Fruit fly (Drosophila melanogaster) whole organism, embryonic: Measurements from ENCODE around the gene CG4570.
A peak's percentile ranks its signal among the peaks of the same experiment; 100 is the strongest.

ENCODE experiments used
- ATbp ChIP-seq: fragments of 200-800 bp; sonication (Bioruptor generic); optimal IDR thresholded peaks from 2 replicates; lab custom pipeline; 2017; ENCODE audit warnings: missing biosample characterization, mild to moderate bottlenecking, missing genetic modification characterization, missing genetic modification reagents
- Atf3 ChIP-seq: fragments of 200-800 bp; sonication (Bioruptor generic); optimal IDR thresholded peaks from 3 replicates; lab custom pipeline; 2016; ENCODE audit warnings: missing biosample characterization, missing genetic modification characterization
- CG1024 ChIP-seq: fragments of 200-800 bp; sonication (Bioruptor generic); IDR thresholded peaks from 2 replicates; pipeline ENCODE4 v1.3.6; 2022; ENCODE audit warnings: missing biosample characterization, missing genetic modification characterization
- CG10366 ChIP-seq: fragments of 200-800 bp; sonication (Bioruptor generic); IDR thresholded peaks from 2 replicates; pipeline ENCODE4 v1.3.6; 2022; ENCODE audit warnings: missing biosample characterization, missing genetic modification characterization
- CG10654 ChIP-seq: fragments of 200-800 bp; sonication (Bioruptor generic); optimal IDR thresholded peaks from 2 replicates; lab custom pipeline; 2016; ENCODE audit warnings: missing biosample characterization, missing genetic modification characterization
- CG12391 ChIP-seq: fragments of 200-800 bp; sonication (Bioruptor generic); optimal IDR thresholded peaks from 3 replicates; lab custom pipeline; 2018; ENCODE audit warnings: missing biosample characterization, mild to moderate bottlenecking, missing genetic modification characterization, moderate library complexity
- CG17361 ChIP-seq: fragments of 200-800 bp; sonication (Bioruptor generic); IDR thresholded peaks from 3 replicates; pipeline ENCODE4 v1.3.6; 2022; ENCODE audit warnings: missing biosample characterization, missing genetic modification characterization
- CG2889 ChIP-seq: fragments of 200-800 bp; sonication (Bioruptor generic); IDR thresholded peaks from 3 replicates; pipeline ENCODE4 v1.3.6; 2022; ENCODE audit warnings: missing biosample characterization, missing genetic modification characterization
- CG4328 ChIP-seq: fragments of 200-800 bp; sonication (Bioruptor generic); optimal IDR thresholded peaks from 3 replicates; lab custom pipeline; 2017; ENCODE audit warnings: missing biosample characterization, missing genetic modification reagents, missing genetic modification characterization
- CG6654 ChIP-seq: fragments of 200-800 bp; sonication (Bioruptor generic); optimal IDR thresholded peaks from 2 replicates; lab custom pipeline; 2017; ENCODE audit warnings: missing biosample characterization, mild to moderate bottlenecking, missing genetic modification characterization
- CG8290 ChIP-seq, 3 experiments: fragments of 200-800 bp; sonication (Bioruptor generic); optimal IDR thresholded peaks; 2 replicates each; lab custom pipeline; 2016 to 2019; ENCODE audit warnings: missing biosample characterization in 3 of 3, missing genetic modification characterization in 3 of 3, mild to moderate bottlenecking in 2 of 3, moderate library complexity in 1 of 3
- CG8359 ChIP-seq: fragments of 200-800 bp; sonication (Bioruptor generic); optimal IDR thresholded peaks from 2 replicates; lab custom pipeline; 2017; ENCODE audit warnings: missing biosample characterization, mild to moderate bottlenecking, missing genetic modification characterization, borderline replicate concordance
- CG9727 ChIP-seq: fragments of 200-800 bp; sonication (Bioruptor generic); optimal IDR thresholded peaks from 3 replicates; lab custom pipeline; 2017; ENCODE audit warnings: missing biosample characterization, mild to moderate bottlenecking, missing genetic modification characterization
- CkIIα-i1 ChIP-seq: fragments of 200-800 bp; sonication (Bioruptor generic); IDR thresholded peaks from 2 replicates; pipeline ENCODE4 v1.3.6; 2022; ENCODE audit warnings: missing biosample characterization, missing genetic modification characterization
- Dll ChIP-seq: fragments of 200-800 bp; sonication (Bioruptor generic); IDR thresholded peaks from 4 replicates; pipeline ENCODE4 v1.3.6; 2022; ENCODE audit warnings: missing biosample characterization, missing genetic modification characterization; ENCODE audit not compliant: partially characterized antibody
- Eip74EF ChIP-seq, 2 experiments: fragments of 200-800 bp in 1 of 2; fragments of >200 bp in 1 of 2; sonication (Bioruptor generic) in 1 of 2; optimal IDR thresholded peaks; 2 replicates each; lab custom pipeline; 2017 to 2019; ENCODE audit warnings: missing biosample characterization in 2 of 2, missing genetic modification characterization in 2 of 2, mild to moderate bottlenecking in 1 of 2, moderate library complexity in 1 of 2
- HLH54F ChIP-seq: fragments of 200-800 bp; sonication (Bioruptor generic); optimal IDR thresholded peaks from 3 replicates; lab custom pipeline; 2016; ENCODE audit warnings: missing biosample characterization, missing genetic modification characterization
- HLHmδ ChIP-seq: fragments of 200-800 bp; sonication (Bioruptor generic); optimal IDR thresholded peaks from 2 replicates; lab custom pipeline; 2018; ENCODE audit warnings: missing biosample characterization, mild to moderate bottlenecking, missing genetic modification characterization, moderate library complexity
- MTF-1 ChIP-seq: fragments of 200-800 bp; sonication (Bioruptor generic); optimal IDR thresholded peaks from 2 replicates; lab custom pipeline; 2018; ENCODE audit warnings: missing biosample characterization, mild to moderate bottlenecking, missing genetic modification characterization, borderline replicate concordance
- Mes4 ChIP-seq: fragments of 200-800 bp; sonication (Bioruptor generic); optimal IDR thresholded peaks from 2 replicates; lab custom pipeline; 2016; ENCODE audit warnings: missing biosample characterization, missing genetic modification characterization
- NFAT ChIP-seq: fragments of 200-800 bp; sonication (Bioruptor generic); IDR thresholded peaks from 2 replicates; pipeline ENCODE4 v1.3.6; 2022; ENCODE audit warnings: missing biosample characterization, missing genetic modification characterization
- Side ChIP-seq: fragments of 200-800 bp; sonication (Bioruptor generic); optimal IDR thresholded peaks from 2 replicates; lab custom pipeline; 2016; ENCODE audit warnings: missing biosample characterization, missing genetic modification characterization
- Sox100B ChIP-seq: fragments of 200-800 bp; sonication (Bioruptor generic); optimal IDR thresholded peaks from 3 replicates; lab custom pipeline; 2018; ENCODE audit warnings: missing biosample characterization, mild to moderate bottlenecking, missing genetic modification characterization
- Stat92E ChIP-seq, 3 experiments: fragments of >200 bp in 2 of 3; fragments of 200-800 bp in 1 of 3; sonication (Bioruptor generic) in 1 of 3; optimal IDR thresholded peaks; 2 replicates each; lab custom pipeline; 2017 to 2019; ENCODE audit warnings: missing biosample characterization in 3 of 3, missing genetic modification characterization in 3 of 3, mild to moderate bottlenecking in 1 of 3, moderate library complexity in 1 of 3
- Xrp1 ChIP-seq: fragments of 200-800 bp; sonication (Bioruptor generic); IDR thresholded peaks from 2 replicates; pipeline ENCODE4 v1.3.6; 2022; ENCODE audit warnings: missing biosample characterization, missing genetic modification characterization
- al ChIP-seq: fragments of 200-800 bp; sonication (Bioruptor generic); IDR thresholded peaks from 2 replicates; pipeline ENCODE4 v1.3.6; 2022; ENCODE audit warnings: missing biosample characterization, missing genetic modification characterization
- crol ChIP-seq: fragments of 200-800 bp; sonication (Bioruptor generic); IDR thresholded peaks from 2 replicates; pipeline ENCODE4 v1.3.6; 2022; ENCODE audit warnings: missing biosample characterization, missing genetic modification characterization
- cwo ChIP-seq: fragments of 200-800 bp; sonication (Bioruptor generic); optimal IDR thresholded peaks from 3 replicates; lab custom pipeline; 2017; ENCODE audit warnings: missing biosample characterization, missing genetic modification characterization, mild to moderate bottlenecking, moderate library complexity, missing genetic modification reagents
- dm ChIP-seq: fragments of 200-800 bp; sonication (Bioruptor generic); optimal IDR thresholded peaks from 3 replicates; lab custom pipeline; 2016; ENCODE audit warnings: missing biosample characterization, missing genetic modification characterization
- dpn ChIP-seq, 2 experiments: fragments of 200-800 bp; sonication (Bioruptor generic); optimal IDR thresholded peaks; 3 replicates each; lab custom pipeline; 2016; ENCODE audit warnings: missing biosample characterization in 2 of 2, missing genetic modification characterization in 2 of 2
- esg ChIP-seq: fragments of 200-800 bp; sonication (Bioruptor generic); conservative IDR thresholded peaks from 2 replicates; pipeline ENCODE4 v1.3.6; 2022; ENCODE audit warnings: missing biosample characterization, missing genetic modification characterization
- gro ChIP-seq: fragments of 200-800 bp; sonication (Bioruptor generic); optimal IDR thresholded peaks from 2 replicates; lab custom pipeline; 2016; ENCODE audit warnings: missing biosample characterization, missing genetic modification characterization
- hb ChIP-seq: fragments of 200-800 bp; sonication (Bioruptor generic); IDR thresholded peaks from 3 replicates; pipeline ENCODE4 v1.3.6; 2022; ENCODE audit warnings: missing biosample characterization, missing genetic modification characterization; ENCODE audit not compliant: partially characterized antibody
- hkb ChIP-seq, 2 experiments: fragments of 200-800 bp in 1 of 2; fragments of >200 bp in 1 of 2; sonication (Bioruptor generic) in 1 of 2; IDR thresholded peaks in 1 of 2; optimal IDR thresholded peaks in 1 of 2; 2 replicates each; pipeline versions ENCODE4 v1.3.6 to Lab custom; 2017 to 2022; ENCODE audit warnings: missing biosample characterization in 1 of 2, missing genetic modification characterization in 1 of 2
- jumu ChIP-seq: fragments of 200-800 bp; sonication (Bioruptor generic); optimal IDR thresholded peaks from 3 replicates; lab custom pipeline; 2016; ENCODE audit warnings: missing biosample characterization, missing genetic modification characterization
- klu ChIP-seq: fragments of 200-800 bp; sonication (Bioruptor generic); IDR thresholded peaks from 2 replicates; pipeline ENCODE4 v1.3.6; 2022; ENCODE audit warnings: missing biosample characterization, missing genetic modification characterization
- lilli ChIP-seq: fragments of 200-800 bp; sonication (Bioruptor generic); optimal IDR thresholded peaks from 3 replicates; lab custom pipeline; 2016; ENCODE audit warnings: missing biosample characterization, missing genetic modification characterization
- pho ChIP-seq: fragments of 200-800 bp; sonication (Bioruptor generic); optimal IDR thresholded peaks from 2 replicates; lab custom pipeline; 2016; ENCODE audit warnings: missing biosample characterization, missing genetic modification characterization
- pnt ChIP-seq: fragments of 200-800 bp; sonication (Bioruptor generic); optimal IDR thresholded peaks from 3 replicates; lab custom pipeline; 2016; ENCODE audit warnings: missing biosample characterization, missing genetic modification characterization
- ranshi ChIP-seq: fragments of 200-800 bp; sonication (Bioruptor generic); IDR thresholded peaks from 2 replicates; pipeline ENCODE4 v1.3.6; 2022; ENCODE audit warnings: missing biosample characterization, missing genetic modification characterization
- row ChIP-seq: fragments of 200-800 bp; sonication (Bioruptor generic); IDR thresholded peaks from 3 replicates; pipeline ENCODE4 v1.3.6; 2022; ENCODE audit warnings: missing biosample characterization, missing genetic modification characterization
- sc ChIP-seq, 3 experiments: fragments of >200 bp in 2 of 3; fragments of 200-800 bp in 1 of 3; sonication (Bioruptor generic) in 1 of 3; optimal IDR thresholded peaks; 2 replicates in 2 of 3; 3 replicates in 1 of 3; lab custom pipeline; 2017; ENCODE audit warnings: mild to moderate bottlenecking in 1 of 3, missing biosample characterization in 1 of 3, missing genetic modification characterization in 1 of 3, missing genetic modification reagents in 1 of 3
- schlank ChIP-seq: fragments of 200-800 bp; sonication (Bioruptor generic); optimal IDR thresholded peaks from 2 replicates; lab custom pipeline; 2018; ENCODE audit warnings: missing biosample characterization, mild to moderate bottlenecking, missing genetic modification characterization
- sens ChIP-seq: fragments of 200-800 bp; sonication (Bioruptor generic); peaks from one replicate; lab custom pipeline; 2016; ENCODE audit warnings: missing biosample characterization, missing genetic modification characterization
- stc ChIP-seq: fragments of 200-800 bp; sonication (Bioruptor generic); IDR thresholded peaks from 2 replicates; pipeline ENCODE4 v1.3.6; 2022; ENCODE audit warnings: missing biosample characterization, missing genetic modification characterization
- toy ChIP-seq: fragments of 200-800 bp; sonication (Bioruptor generic); IDR thresholded peaks from 2 replicates; pipeline ENCODE4 v1.3.6; 2022; ENCODE audit warnings: missing biosample characterization, missing genetic modification characterization
- usp ChIP-seq: fragments of >200 bp; optimal IDR thresholded peaks from 2 replicates; lab custom pipeline; 2017; ENCODE audit warnings: missing biosample characterization, missing genetic modification characterization
- zfh1 ChIP-seq: fragments of 200-800 bp; sonication (Bioruptor generic); IDR thresholded peaks from 3 replicates; pipeline ENCODE4 v1.3.6; 2022; ENCODE audit warnings: missing biosample characterization, missing genetic modification characterization

Gene CG4570

DNA sequence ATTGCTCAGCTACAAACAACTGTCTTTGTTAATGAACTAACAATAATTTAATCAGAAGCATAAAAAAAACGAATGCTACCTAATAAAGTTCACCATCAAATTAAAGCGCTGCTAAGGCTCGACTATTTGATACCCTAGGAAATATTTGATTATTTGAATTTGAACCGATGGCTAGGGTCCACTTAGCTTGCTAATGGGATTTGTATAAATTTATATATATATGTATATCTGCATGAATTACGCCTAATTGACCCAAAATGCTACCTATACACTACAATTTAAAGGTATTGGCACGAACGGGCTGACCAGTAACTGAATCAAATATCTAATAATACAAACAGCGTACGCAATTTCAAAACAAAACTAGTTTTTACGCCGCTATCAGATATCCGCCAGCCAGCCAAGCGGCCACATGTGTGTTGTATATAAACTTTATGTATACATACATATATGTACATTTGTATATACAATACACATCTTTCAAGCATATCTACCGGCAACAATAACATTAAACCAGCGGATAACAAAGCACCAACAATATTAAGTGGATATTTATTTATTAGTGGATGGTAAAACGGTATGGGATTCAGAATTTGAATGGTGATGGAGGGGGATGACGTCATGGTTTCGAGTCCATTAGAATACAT is 27.5 kb downstream of the CG4570 start (continued):
- TF ChIP-seq Dll (no peak), CG17361 (GFP tag; lab: Robert Waterston, UW) (peak; percentile 69), esg (GFP tag; lab: Robert Waterston, UW) (peak; percentile 64), CG2889 (GFP tag; lab: Robert Waterston, UW) (peak; percentile 53; the same call in 1 of the 3 replicates), usp (GFP tag; lab: Kevin White, UChicago) (no peak), CG12391 (peak; percentile 60), HLHmδ (GFP tag; lab: Kevin White, UChicago) (no peak), CG1024 (GFP tag; lab: Robert Waterston, UW) (peak; percentile 65; the same call in 1 of the 2 replicates), Atf3 (GFP tag; lab: Kevin White, UChicago) (no peak), dm (GFP tag; lab: Kevin White, UChicago) (no peak), CG4328 (GFP tag; lab: Kevin White, UChicago) (no peak), CG10654 (peak; percentile 31), ATbp (GFP tag; lab: Kevin White, UChicago) (peak; percentile 46), CG10366 (GFP tag; lab: Robert Waterston, UW) (peak; percentile 67), crol (GFP tag; lab: Robert Waterston, UW) (no peak), row (peak; percentile 85), Stat92E (GFP tag; optimal IDR thresholded peaks at IDR 0.05; lab: Kevin White, UChicago) (no peak), gro (GFP tag; lab: Kevin White, UChicago) (peak; percentile 25), klu (GFP tag; lab: Robert Waterston, UW) (peak; percentile 54), schlank (tag; lab: Kevin White, UChicago) (peak; percentile 45), pnt (GFP tag; lab: Kevin White, UChicago) (peak; percentile 13), cwo (GFP tag; lab: Kevin White, UChicago) (peak; percentile 74), hkb (optimal IDR thresholded peaks at IDR 0.05; lab: Kevin White, UChicago) (no peak), hkb (GFP tag; IDR thresholded peaks at IDR 0.05; lab: Robert Waterston, UW) (peak; percentile 91), dpn (GFP tag; optimal IDR thresholded peaks at IDR 0.05; lab: Kevin White, UChicago) (peak; percentile 6 to 34), Eip74EF (GFP tag; optimal IDR thresholded peaks at IDR 0.05; lab: Kevin White, UChicago) (peak in 1 of 2 experiments; percentile 49), CG6654 (GFP tag; lab: Kevin White, UChicago) (no peak), ranshi (GFP tag; lab: Robert Waterston, UW) (peak; percentile 79), CG9727 (GFP tag; lab: Kevin White, UChicago) (peak; percentile 77), sc (optimal IDR thresholded peaks at IDR 0.05; lab: Kevin White, UChicago) (no peak), sc (GFP tag; optimal IDR thresholded peaks at IDR 0.05; lab: Kevin White, UChicago) (no peak), NFAT (GFP tag; lab: Robert Waterston, UW) (peak; percentile 87), stc (GFP tag; lab: Robert Waterston, UW) (peak; percentile 84), Mes4 (GFP tag; lab: Kevin White, UChicago) (no peak), sens (GFP tag; lab: Kevin White, UChicago) (peak; percentile 78), HLH54F (GFP tag; lab: Kevin White, UChicago) (no peak), MTF-1 (GFP tag; lab: Kevin White, UChicago) (peak; percentile 55), jumu (GFP tag; lab: Kevin White, UChicago) (no peak), CG8290 (GFP tag; optimal IDR thresholded peaks at IDR 0.05; lab: Kevin White, UChicago) (no peak), CG8290 (tag; optimal IDR thresholded peaks at IDR 0.05; lab: Kevin White, UChicago) (peak in 1 of 2 experiments; percentile 71), CkIIα-i1 (peak; percentile 45; the same call in 1 of the 2 replicates), Side (no peak), pho (GFP tag; lab: Kevin White, UChicago) (no peak), hb (GFP tag; lab: Robert Waterston, UW) (no peak), al (GFP tag; lab: Robert Waterston, UW) (peak; percentile 82), Xrp1 (peak; percentile 68; the same call in 1 of the 2 replicates), lilli (GFP tag; lab: Kevin White, UChicago) (peak; percentile 53), Sox100B (GFP tag; lab: Kevin White, UChicago) (peak; percentile 76), toy (GFP tag; lab: Robert Waterston, UW) (peak; percentile 71; the same call in 1 of the 2 replicates), CG8359 (GFP tag; lab: Kevin White, UChicago) (no peak), zfh1 (GFP tag; lab: Robert Waterston, UW) (peak; percentile 79)
